Worm (Caenorhabditis elegans): ENCODE results near the gene col-150.

- TF ChIP-seq tag-97 (GFP tag; IDR thresholded peaks at IDR 0.05) (no peak), zag-1 (tag; optimal IDR thresholded peaks at IDR 0.05) (no peak), mxl-3 (GFP tag; optimal IDR thresholded peaks at IDR 0.05) (no peak), madf-9 (GFP tag; conservative IDR thresholded peaks at IDR 0.05) (no peak), hlh-30 (tag; optimal IDR thresholded peaks at IDR 0.05; ENCODE audit: insufficient read depth) (no peak), ama-1 (optimal IDR thresholded peaks at IDR 0.05) (no peak), snpc-4 (tag; optimal IDR thresholded peaks at IDR 0.05) (no peak), saeg-2 (GFP tag; IDR thresholded peaks at IDR 0.05) (no peak), mdl-1 (tag; optimal IDR thresholded peaks at IDR 0.05) (no peak), lin-15B (tag; optimal IDR thresholded peaks at IDR 0.05) (no peak), nhr-28 (tag; optimal IDR thresholded peaks at IDR 0.05) (no peak), unc-39 (tag; optimal IDR thresholded peaks at IDR 0.05) (no peak), dmd-8 (GFP tag; IDR thresholded peaks at IDR 0.05) (no peak), ceh-82 (tag; optimal IDR thresholded peaks at IDR 0.05) (no peak)
These were observed 2.6 kb downstream of the col-150 start for ce11 chrV:10291848-10292247.

Measured in whole organism, L4 larva.